Worm (Caenorhabditis elegans) whole organism, late embryonic: ENCODE data around the gene mrp-3.

ENCODE experiments used
- ceh-48 ChIP-seq: sonication (generic microtip); optimal IDR thresholded peaks from 2 replicates; lab custom pipeline; 2016; ENCODE audit warnings: missing genetic modification characterization, inconsistent platforms, missing compliant biosample characterization
- hlh-6 ChIP-seq: sonication (generic microtip); optimal IDR thresholded peaks from 2 replicates; lab custom pipeline; 2016; ENCODE audit warnings: missing genotype, missing genetic modification characterization, missing compliant biosample characterization
- pha-4 ChIP-seq: fragments of 150-350 bp; optimal IDR thresholded peaks from 2 replicates; lab custom pipeline; 2018; ENCODE audit warnings: missing biosample characterization, missing genetic modification reagents, missing genetic modification characterization
- pqm-1 ChIP-seq: sonication (generic microtip); optimal IDR thresholded peaks from 2 replicates; lab custom pipeline; 2016; ENCODE audit warnings: missing genetic modification characterization, missing compliant biosample characterization
- ztf-16 ChIP-seq: sonication (generic microtip); optimal IDR thresholded peaks from 2 replicates; lab custom pipeline; 2017; ENCODE audit warnings: missing genetic modification characterization, missing compliant biosample characterization

DNA sequence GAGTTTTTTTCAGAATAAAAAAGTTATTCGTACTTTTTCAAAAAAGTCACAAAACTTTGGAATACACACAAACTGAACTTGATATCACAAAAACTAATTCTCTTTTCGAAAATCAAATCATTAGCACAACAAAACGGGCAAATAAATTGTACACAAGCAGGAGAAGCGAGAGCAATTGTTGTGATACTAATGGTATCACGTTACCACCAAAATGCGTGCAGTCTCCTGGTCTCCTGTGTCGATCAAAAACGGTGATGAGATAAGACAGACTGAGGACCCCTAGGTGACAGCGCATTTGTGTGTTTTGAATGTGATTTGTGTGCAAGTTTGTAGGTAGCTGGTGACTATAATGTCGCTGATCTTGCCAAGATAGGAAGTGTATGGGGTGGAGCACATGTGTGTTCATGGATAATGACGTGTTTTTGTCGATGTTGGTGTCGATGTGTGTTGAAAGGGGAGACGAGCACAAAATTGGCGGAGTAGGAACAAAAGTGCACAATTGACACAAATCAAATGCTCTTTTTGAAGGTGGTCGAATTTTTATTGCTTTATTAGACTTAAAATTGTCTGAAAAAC, 723 bp upstream of the mrp-3 start:
- TF ChIP-seq ceh-48 (tag; lab: Kevin White, UChicago), result no peak
- TF ChIP-seq hlh-6, result no peak
- TF ChIP-seq pqm-1 (tag; lab: Kevin White, UChicago), result no peak
- no peak for TF ChIP-seq ztf-16
- TF ChIP-seq pha-4 (tag; lab: Kevin White, UChicago), result no peak
